Worm (Caenorhabditis elegans) whole organism, mixed stage, embryonic: ENCODE measurements around the gene wdr-46.

Experiments
- blmp-1 ChIP-seq: fragments of 150-350 bp; optimal IDR thresholded peaks from 2 replicates; lab custom pipeline; 2014; ENCODE audit warnings: missing biosample characterization, missing genetic modification characterization
- nhr-237 ChIP-seq: fragments of 150-350 bp; optimal IDR thresholded peaks from 2 replicates; lab custom pipeline; 2014; ENCODE audit warnings: missing biosample characterization, missing genetic modification characterization

ce11 chrIV:12419291-12419690 is 47.2 kb downstream of the wdr-46 start:
- TF ChIP-seq blmp-1 (no peak), nhr-237 (tag; lab: Kevin White, UChicago) (no peak)
